Worm (Caenorhabditis elegans): ENCODE measurements around the gene C01G5.9.

DNA sequence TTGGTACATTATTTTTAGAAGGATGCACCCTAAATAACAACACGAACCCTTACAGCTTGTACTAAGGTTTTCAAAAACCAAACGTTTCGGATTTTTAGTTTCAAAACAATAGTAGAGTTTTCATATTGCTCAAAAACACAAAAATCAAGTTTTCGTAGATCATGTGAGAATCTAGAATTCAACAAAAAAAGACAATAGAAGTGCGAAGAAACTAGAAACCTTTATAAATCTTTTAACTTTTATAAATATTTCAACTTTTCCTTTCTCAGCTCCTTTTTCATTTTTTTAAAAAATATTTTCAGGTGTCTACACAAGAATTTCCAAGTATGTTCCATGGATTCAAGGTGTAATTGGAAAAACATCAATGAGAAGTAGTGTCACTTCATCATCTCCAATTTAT is 40.7 kb downstream of the C01G5.9 start, which contains the start of gene best-9:
- TF ChIP-seq lsy-2 (tag; optimal IDR thresholded peaks at IDR 0.05) (no peak), lin-39 (tag; optimal IDR thresholded peaks at IDR 0.05) (no peak)
